Fruit fly (Drosophila melanogaster): ENCODE measurements around the gene CG4218.

DNA sequence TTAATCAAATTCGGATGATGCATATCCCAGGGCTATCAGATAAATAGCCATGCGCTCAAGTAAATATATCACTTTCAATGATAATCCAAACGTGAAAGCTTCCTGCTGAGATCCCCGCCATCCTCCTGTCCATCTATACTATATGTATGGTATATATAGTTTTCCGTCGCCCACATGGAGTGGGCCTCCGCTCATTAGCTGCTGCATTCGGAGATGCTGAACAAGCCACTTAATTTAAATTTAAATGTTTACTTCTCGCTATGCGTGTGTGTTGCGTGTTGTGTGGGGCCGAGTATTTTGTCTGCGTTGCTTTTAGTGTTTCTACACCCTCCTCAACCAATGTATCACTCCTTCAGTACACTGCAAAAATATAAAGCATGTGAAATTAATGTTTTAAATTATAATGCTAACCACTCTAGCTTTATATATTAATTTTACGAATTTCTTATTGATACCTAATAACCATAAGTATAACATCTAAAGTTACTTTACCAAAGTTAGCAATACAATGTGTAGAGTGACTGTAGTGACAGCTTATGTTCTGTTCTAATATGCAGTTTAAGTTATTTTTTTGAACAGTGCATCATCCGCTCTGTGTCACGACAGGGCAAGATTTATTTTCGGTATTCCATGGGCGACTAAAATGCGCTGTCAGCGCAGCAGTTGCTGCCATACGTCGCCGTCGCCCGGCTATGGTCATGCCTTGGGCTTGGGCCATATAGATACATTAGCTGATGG lies 2.1 kb downstream of the CG4218 start:
- TF ChIP-seq CG8478 (optimal IDR thresholded peaks at IDR 0.05) (no peak), CTCF (optimal IDR thresholded peaks at IDR 0.05) (no peak)

Data from S2 (cell line).